Worm (Caenorhabditis elegans) whole organism, late embryonic: ENCODE measurements around the gene K07H8.8.

Source experiments
- C08G9.2 ChIP-seq: sonication (generic microtip); optimal IDR thresholded peaks from 2 replicates; lab custom pipeline; 2016; ENCODE audit warnings: mild to moderate bottlenecking, missing genetic modification characterization, moderate library complexity, missing compliant biosample characterization
- C38D4.7 ChIP-seq: fragments of 200-800 bp; sonication (Bioruptor generic); optimal IDR thresholded peaks from 2 replicates; lab custom pipeline; 2018; ENCODE audit warnings: mild to moderate bottlenecking, missing genetic modification characterization, moderate library complexity, missing compliant biosample characterization
- F13H6.1 ChIP-seq: sonication (generic microtip); optimal IDR thresholded peaks from 2 replicates; lab custom pipeline; 2016; ENCODE audit warnings: missing genetic modification characterization, missing compliant biosample characterization
- K02D7.2 ChIP-seq: sonication (generic microtip); optimal IDR thresholded peaks from 2 replicates; lab custom pipeline; 2017; ENCODE audit warnings: mild to moderate bottlenecking, missing genetic modification characterization, missing compliant biosample characterization
- T23F11.4 ChIP-seq: fragments of 200-800 bp; sonication (Bioruptor generic); optimal IDR thresholded peaks from 2 replicates; lab custom pipeline; 2018; ENCODE audit warnings: mild to moderate bottlenecking, missing genetic modification characterization, missing compliant biosample characterization
- ahr-1 ChIP-seq: sonication (generic microtip); optimal IDR thresholded peaks from 2 replicates; lab custom pipeline; 2016; ENCODE audit warnings: missing genetic modification characterization, missing compliant biosample characterization
- ama-1 ChIP-seq: fragments of 150-350 bp; optimal IDR thresholded peaks from 2 replicates; lab custom pipeline; 2014
- ceh-18 ChIP-seq: sonication (generic microtip); optimal IDR thresholded peaks from 2 replicates; lab custom pipeline; 2016; ENCODE audit warnings: missing genetic modification characterization, missing compliant biosample characterization
- ceh-22 ChIP-seq: sonication (generic microtip); optimal IDR thresholded peaks from 2 replicates; lab custom pipeline; 2017; ENCODE audit warnings: missing biosample characterization, missing genetic modification characterization
- ceh-30 ChIP-seq: fragments of 150-350 bp; optimal IDR thresholded peaks from 2 replicates; lab custom pipeline; 2014; ENCODE audit warnings: missing biosample characterization, missing genetic modification characterization
- ceh-31 ChIP-seq: sonication (generic microtip); optimal IDR thresholded peaks from 2 replicates; lab custom pipeline; 2016; ENCODE audit warnings: missing genetic modification characterization, missing compliant biosample characterization
- ceh-34 ChIP-seq: sonication (generic microtip); optimal IDR thresholded peaks from 2 replicates; lab custom pipeline; 2016; ENCODE audit warnings: mild to moderate bottlenecking, missing genetic modification characterization, missing compliant biosample characterization
- ceh-48 ChIP-seq: sonication (generic microtip); optimal IDR thresholded peaks from 2 replicates; lab custom pipeline; 2016; ENCODE audit warnings: missing genetic modification characterization, inconsistent platforms, missing compliant biosample characterization
- ceh-9 ChIP-seq: sonication (generic microtip); optimal IDR thresholded peaks from 2 replicates; lab custom pipeline; 2016; ENCODE audit warnings: mild to moderate bottlenecking, missing genetic modification characterization, inconsistent platforms, missing compliant biosample characterization
- che-1 ChIP-seq: sonication (generic microtip); optimal IDR thresholded peaks from 2 replicates; lab custom pipeline; 2016; ENCODE audit warnings: mild to moderate bottlenecking, missing genetic modification characterization, missing compliant biosample characterization
- dmd-4 ChIP-seq: sonication (generic microtip); optimal IDR thresholded peaks from 2 replicates; lab custom pipeline; 2016; ENCODE audit warnings: borderline replicate concordance, missing genetic modification characterization, missing compliant biosample characterization
- dve-1 ChIP-seq: sonication (generic microtip); optimal IDR thresholded peaks from 2 replicates; lab custom pipeline; 2017; ENCODE audit warnings: antibody characterized with exemption, mild to moderate bottlenecking, missing genetic modification characterization, missing compliant biosample characterization
- elt-2 ChIP-seq: sonication (generic microtip); optimal IDR thresholded peaks from 2 replicates; lab custom pipeline; 2016; ENCODE audit warnings: missing genetic modification reagents, missing genetic modification characterization, missing compliant biosample characterization
- elt-4 ChIP-seq: sonication (generic microtip); optimal IDR thresholded peaks from 2 replicates; lab custom pipeline; 2016; ENCODE audit warnings: missing genetic modification characterization, missing compliant biosample characterization
- eyg-1 ChIP-seq: sonication (generic microtip); optimal IDR thresholded peaks from 2 replicates; lab custom pipeline; 2016; ENCODE audit warnings: missing genotype, missing genetic modification characterization, missing compliant biosample characterization
- fax-1 ChIP-seq: sonication (generic microtip); optimal IDR thresholded peaks from 2 replicates; lab custom pipeline; 2016; ENCODE audit warnings: missing genotype, missing genetic modification characterization, missing compliant biosample characterization
- fkh-6 ChIP-seq: sonication (generic microtip); optimal IDR thresholded peaks from 2 replicates; lab custom pipeline; 2016; ENCODE audit warnings: missing genetic modification characterization, missing compliant biosample characterization
- gmeb-2 ChIP-seq: sonication (generic microtip); optimal IDR thresholded peaks from 2 replicates; lab custom pipeline; 2016; ENCODE audit warnings: missing genetic modification characterization, inconsistent platforms, missing compliant biosample characterization
- hlh-13 ChIP-seq: fragments of 200-800 bp; sonication (Bioruptor generic); optimal IDR thresholded peaks from 2 replicates; lab custom pipeline; 2018; ENCODE audit warnings: mild to moderate bottlenecking, missing genetic modification characterization, missing compliant biosample characterization
- hlh-30 ChIP-seq: sonication (generic microtip); optimal IDR thresholded peaks from 2 replicates; lab custom pipeline; 2017; ENCODE audit warnings: antibody characterized with exemption, missing genetic modification characterization, missing compliant biosample characterization; ENCODE audit not compliant: insufficient read depth
- hlh-6 ChIP-seq: sonication (generic microtip); optimal IDR thresholded peaks from 2 replicates; lab custom pipeline; 2016; ENCODE audit warnings: missing genotype, missing genetic modification characterization, missing compliant biosample characterization
- lin-11 ChIP-seq: fragments of 200-800 bp; sonication (Bioruptor generic); optimal IDR thresholded peaks from 2 replicates; lab custom pipeline; 2018; ENCODE audit warnings: mild to moderate bottlenecking, missing genetic modification characterization, missing compliant biosample characterization
- mec-3 ChIP-seq: sonication (generic microtip); optimal IDR thresholded peaks from 2 replicates; lab custom pipeline; 2016; ENCODE audit warnings: borderline replicate concordance, missing genetic modification characterization, missing compliant biosample characterization
- nhr-11 ChIP-seq: fragments of 150-350 bp; optimal IDR thresholded peaks from 2 replicates; lab custom pipeline; 2014; ENCODE audit warnings: missing biosample characterization, missing genetic modification characterization
- nhr-232 ChIP-seq: sonication (generic microtip); optimal IDR thresholded peaks from 2 replicates; lab custom pipeline; 2016; ENCODE audit warnings: missing genetic modification characterization, missing compliant biosample characterization
- npax-4 ChIP-seq: sonication (generic microtip); optimal IDR thresholded peaks from 2 replicates; lab custom pipeline; 2016; ENCODE audit warnings: missing genetic modification characterization, missing compliant biosample characterization
- odd-2 ChIP-seq: sonication (generic microtip); optimal IDR thresholded peaks from 2 replicates; lab custom pipeline; 2017; ENCODE audit warnings: antibody characterized with exemption, mild to moderate bottlenecking, missing genetic modification characterization, missing compliant biosample characterization
- pqm-1 ChIP-seq: sonication (generic microtip); optimal IDR thresholded peaks from 2 replicates; lab custom pipeline; 2016; ENCODE audit warnings: missing genetic modification characterization, missing compliant biosample characterization
- pros-1 ChIP-seq: fragments of 150-350 bp; optimal IDR thresholded peaks from 2 replicates; lab custom pipeline; 2014; ENCODE audit warnings: missing biosample characterization, missing genetic modification reagents, missing genetic modification characterization
- ref-2 ChIP-seq: sonication (generic microtip); optimal IDR thresholded peaks from 2 replicates; lab custom pipeline; 2016; ENCODE audit warnings: missing genetic modification characterization, missing compliant biosample characterization
- sdc-2 ChIP-seq: sonication (generic microtip); optimal IDR thresholded peaks from 2 replicates; lab custom pipeline; 2016; ENCODE audit warnings: missing genotype, missing genetic modification characterization, missing compliant biosample characterization
- sox-4 ChIP-seq: sonication (generic microtip); optimal IDR thresholded peaks from 2 replicates; lab custom pipeline; 2017; ENCODE audit warnings: mild to moderate bottlenecking, missing genetic modification characterization, inconsistent platforms, missing compliant biosample characterization
- syd-9 ChIP-seq: sonication (generic microtip); optimal IDR thresholded peaks from 2 replicates; lab custom pipeline; 2016; ENCODE audit warnings: mild to moderate bottlenecking, missing genetic modification characterization, moderate library complexity, missing compliant biosample characterization
- tbx-7 ChIP-seq: sonication (generic microtip); optimal IDR thresholded peaks from 2 replicates; lab custom pipeline; 2016; ENCODE audit warnings: missing genotype, missing genetic modification characterization, missing compliant biosample characterization
- ttx-3 ChIP-seq: sonication (generic microtip); optimal IDR thresholded peaks from 2 replicates; lab custom pipeline; 2016; ENCODE audit warnings: missing genetic modification reagents, missing genetic modification characterization, missing compliant biosample characterization
- unc-42 ChIP-seq: sonication (generic microtip); optimal IDR thresholded peaks from 2 replicates; lab custom pipeline; 2016; ENCODE audit warnings: missing genotype, missing genetic modification characterization, missing compliant biosample characterization
- unc-55 ChIP-seq: sonication (generic microtip); optimal IDR thresholded peaks from 2 replicates; lab custom pipeline; 2017; ENCODE audit warnings: missing biosample characterization, missing genetic modification reagents, missing genetic modification characterization
- zip-5 ChIP-seq: sonication (generic microtip); optimal IDR thresholded peaks from 2 replicates; lab custom pipeline; 2016; ENCODE audit warnings: missing genetic modification characterization, missing compliant biosample characterization
- ztf-16 ChIP-seq: sonication (generic microtip); optimal IDR thresholded peaks from 2 replicates; lab custom pipeline; 2017; ENCODE audit warnings: missing genetic modification characterization, missing compliant biosample characterization

K07H8.8 gene

ce11 chrIV:8239584-8239983 is 28.6 kb downstream of the K07H8.8 start:
- TF ChIP-seq unc-55: no peak

ce11 chrIV:8236502-8236901 is 31.7 kb downstream of the K07H8.8 start, which contains the start of gene nhr-66:
Gene nhr-66, minus strand, starts transcription at chrIV:8236602.
- TF ChIP-seq ceh-48 (tag; lab: Kevin White, UChicago) (no peak), dve-1 (tag; lab: Kevin White, UChicago) (no peak), unc-55 (no peak), pqm-1 (tag; lab: Kevin White, UChicago) (no peak), ttx-3 (no peak), zip-5 (tag; lab: Kevin White, UChicago) (no peak), sox-4 (tag; lab: Kevin White, UChicago) (no peak), hlh-6 (tag; lab: Kevin White, UChicago) (no peak), ref-2 (tag; lab: Kevin White, UChicago) (no peak), fkh-6 (tag; lab: Kevin White, UChicago) (no peak), npax-4 (tag; lab: Kevin White, UChicago) (no peak), che-1 (tag; lab: Kevin White, UChicago) (no peak), pros-1 (tag; lab: Kevin White, UChicago) (no peak), ceh-34 (tag; lab: Kevin White, UChicago) (no peak), odd-2 (tag; lab: Kevin White, UChicago) (no peak), eyg-1 (no peak), C08G9.2 (no peak), hlh-13 (GFP tag; lab: Kevin White, UChicago) (no peak), nhr-11 (tag; lab: Kevin White, UChicago) (no peak), ahr-1 (tag; lab: Kevin White, UChicago) (no peak)

ce11 chrIV:8235114-8235686 is 33.0 kb downstream of the K07H8.8 start:
- TF ChIP-seq pqm-1 (tag; lab: Kevin White, UChicago): no peak

- TF ChIP-seq ceh-18 (tag; lab: Kevin White, UChicago) (no peak), T23F11.4 (GFP tag; lab: Kevin White, UChicago) (no peak), ama-1 (no peak), hlh-6 (tag; lab: Kevin White, UChicago) (no peak), ceh-9 (tag; lab: Kevin White, UChicago) (no peak), unc-55 (no peak), C38D4.7 (GFP tag; lab: Kevin White, UChicago) (no peak), dmd-4 (no peak), hlh-13 (GFP tag; lab: Kevin White, UChicago) (no peak), mec-3 (tag; lab: Kevin White, UChicago) (no peak), npax-4 (tag; lab: Kevin White, UChicago) (no peak), nhr-232 (tag; lab: Kevin White, UChicago) (no peak), odd-2 (tag; lab: Kevin White, UChicago) (no peak), ztf-16 (no peak), ceh-31 (tag; lab: Kevin White, UChicago) (no peak), che-1 (tag; lab: Kevin White, UChicago) (no peak), K02D7.2 (tag; lab: Kevin White, UChicago) (no peak), fax-1 (no peak)
Measured at ce11 chrIV:8234088-8234496, 34.1 kb downstream of the K07H8.8 start.

- no peak for TF ChIP-seq ceh-34 (tag; lab: Kevin White, UChicago)
- TF ChIP-seq ttx-3: no peak
- TF ChIP-seq pqm-1 (tag; lab: Kevin White, UChicago): no peak
Measured at ce11 chrIV:8233268-8233667, 34.9 kb downstream of the K07H8.8 start.

- TF ChIP-seq F13H6.1 (tag; lab: Kevin White, UChicago) (peak; percentile 16), tbx-7 (tag; lab: Kevin White, UChicago) (no peak), elt-4 (tag; lab: Kevin White, UChicago) (no peak), unc-42 (tag; lab: Kevin White, UChicago) (no peak), sdc-2 (tag; lab: Kevin White, UChicago) (no peak), gmeb-2 (tag; lab: Kevin White, UChicago) (no peak), dve-1 (tag; lab: Kevin White, UChicago) (no peak), elt-2 (tag; lab: Kevin White, UChicago) (no peak), pros-1 (tag; lab: Kevin White, UChicago) (no peak), lin-11 (no peak), che-1 (tag; lab: Kevin White, UChicago) (no peak), ceh-22 (tag; lab: Kevin White, UChicago) (no peak), ceh-30 (no peak), hlh-30 (peak; percentile 74), syd-9 (no peak)
Measured at ce11 chrIV:8232428-8232827, 35.8 kb downstream of the K07H8.8 start.
